Worm (Caenorhabditis elegans) whole organism, L3 larva: ENCODE measurements around the gene ctbp-1.

Experiments
- R02D3.7 ChIP-seq: fragments of 150-350 bp; optimal IDR thresholded peaks from 2 replicates; lab custom pipeline; 2014; ENCODE audit warnings: missing biosample characterization, missing genetic modification characterization
- ceh-28 ChIP-seq: fragments of 150-350 bp; optimal IDR thresholded peaks from 2 replicates; lab custom pipeline; 2014; ENCODE audit warnings: missing biosample characterization, missing genetic modification reagents, missing genetic modification characterization
- fkh-10 ChIP-seq: sonication (generic microtip); optimal IDR thresholded peaks from 2 replicates; lab custom pipeline; 2017; ENCODE audit warnings: missing biosample characterization, missing genetic modification reagents, missing genetic modification characterization
- lin-39 ChIP-seq: fragments of 150-350 bp; optimal IDR thresholded peaks from 2 replicates; lab custom pipeline; 2018; ENCODE audit warnings: missing biosample characterization, missing genetic modification reagents, missing genetic modification characterization
- nhr-237 ChIP-seq: fragments of 150-350 bp; optimal IDR thresholded peaks from 2 replicates; lab custom pipeline; 2014; ENCODE audit warnings: missing biosample characterization, missing genetic modification characterization
- nhr-28 ChIP-seq: fragments of 150-350 bp; optimal IDR thresholded peaks from 2 replicates; lab custom pipeline; 2014; ENCODE audit warnings: missing biosample characterization, missing genetic modification characterization
- unc-39 ChIP-seq: sonication (generic microtip); optimal IDR thresholded peaks from 4 replicates; lab custom pipeline; 2017; ENCODE audit warnings: missing biosample characterization, missing genetic modification characterization
- zag-1 ChIP-seq: fragments of 150-350 bp; optimal IDR thresholded peaks from 2 replicates; lab custom pipeline; 2014; ENCODE audit warnings: missing biosample characterization, missing genetic modification characterization

- no peak for TF ChIP-seq nhr-237 (tag; lab: Kevin White, UChicago)
- TF ChIP-seq ceh-28 = no peak
- TF ChIP-seq lin-39 (tag; lab: Kevin White, UChicago) = no peak
- TF ChIP-seq unc-39 (tag; lab: Kevin White, UChicago) = no peak
- no peak for TF ChIP-seq nhr-28
- TF ChIP-seq R02D3.7 (tag; lab: Kevin White, UChicago) = no peak
- no peak for TF ChIP-seq zag-1 (tag; lab: Kevin White, UChicago)
- no peak for TF ChIP-seq fkh-10
Observed at ce11 chrX:5885565-5885964, 23.1 kb downstream of the ctbp-1 start, which contains the start of gene flp-7.
